Worm (Caenorhabditis elegans) whole organism, L4/young adult: ENCODE data around the gene pph-6.

Experiments
- W03F9.2 ChIP-seq: fragments of 150-350 bp; optimal IDR thresholded peaks from 2 replicates; lab custom pipeline; 2014; ENCODE audit warnings: missing biosample characterization, missing genetic modification characterization
- dao-5 ChIP-seq: sonication (generic microtip); optimal IDR thresholded peaks from 2 replicates; lab custom pipeline; 2016; ENCODE audit warnings: missing genotype, missing genetic modification characterization, moderate library complexity, missing compliant biosample characterization
- him-1 ChIP-seq: sonication (generic microtip); optimal IDR thresholded peaks from 2 replicates; lab custom pipeline; 2016; ENCODE audit warnings: missing genotype, missing genetic modification reagents, missing genetic modification characterization, missing compliant biosample characterization

The pph-6 gene

DNA sequence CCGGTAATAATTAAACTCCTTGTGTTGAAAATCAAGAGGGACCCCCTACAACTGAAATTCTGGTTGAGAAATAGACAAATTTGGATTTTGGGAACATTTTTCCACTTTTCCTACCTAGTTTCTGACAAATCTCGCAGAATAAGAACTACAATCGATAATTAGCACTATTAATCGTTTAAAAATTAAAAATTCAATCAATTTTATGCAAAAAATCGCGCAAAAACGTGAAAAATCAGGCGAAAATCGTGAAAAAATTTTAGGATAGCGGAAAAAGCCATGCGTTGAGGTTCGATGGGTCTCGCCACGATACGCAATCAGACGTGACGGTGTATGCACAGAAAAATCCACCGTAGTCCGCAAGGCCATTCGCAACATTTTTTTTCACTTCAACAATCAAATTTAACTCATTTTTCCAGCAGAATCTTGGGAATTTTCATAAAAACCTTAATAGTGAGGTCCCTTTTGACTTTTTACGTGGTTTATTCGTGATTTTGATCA, 43.6 kb downstream of the pph-6 start, which contains the start of gene lias-1:
lias-1 (minus strand) TSS at position 51 of the 498 bp plus-strand sequence.
- peak; percentile 19 for TF ChIP-seq him-1 (tag; lab: Kevin White, UChicago)
- TF ChIP-seq W03F9.2 (tag; lab: Kevin White, UChicago), result peak; percentile 94
- TF ChIP-seq dao-5 (tag; lab: Kevin White, UChicago), result no peak

DNA sequence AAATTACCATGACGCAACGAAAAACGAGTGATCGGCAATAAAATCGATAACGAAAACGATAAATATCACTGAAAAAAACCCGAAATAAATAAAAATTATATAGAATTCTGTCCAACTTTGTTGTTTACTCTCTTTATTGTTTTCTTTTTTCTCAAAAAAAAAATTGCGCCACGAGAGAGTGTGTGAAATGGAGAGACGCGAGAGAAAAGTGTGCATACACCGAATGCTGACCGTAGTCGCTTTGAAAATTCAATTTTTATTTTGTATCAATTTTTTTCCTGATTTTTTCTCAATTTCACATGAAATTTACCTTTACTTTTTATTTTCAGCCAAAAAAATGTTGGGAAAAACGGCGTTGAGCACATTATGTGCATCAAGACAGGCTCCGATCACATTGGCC, 48.4 kb downstream of the pph-6 start, which contains the start of the genes M01F1.4 and mrpl-35:
M01F1.4 (minus strand) TSS at position 126 of the 400 bp plus-strand sequence.
mrpl-35 (plus strand) TSS at position 330 of the 400 bp plus-strand sequence.
- TF ChIP-seq him-1 (tag; lab: Kevin White, UChicago) (no peak), W03F9.2 (tag; lab: Kevin White, UChicago) (peak; percentile 82)

DNA sequence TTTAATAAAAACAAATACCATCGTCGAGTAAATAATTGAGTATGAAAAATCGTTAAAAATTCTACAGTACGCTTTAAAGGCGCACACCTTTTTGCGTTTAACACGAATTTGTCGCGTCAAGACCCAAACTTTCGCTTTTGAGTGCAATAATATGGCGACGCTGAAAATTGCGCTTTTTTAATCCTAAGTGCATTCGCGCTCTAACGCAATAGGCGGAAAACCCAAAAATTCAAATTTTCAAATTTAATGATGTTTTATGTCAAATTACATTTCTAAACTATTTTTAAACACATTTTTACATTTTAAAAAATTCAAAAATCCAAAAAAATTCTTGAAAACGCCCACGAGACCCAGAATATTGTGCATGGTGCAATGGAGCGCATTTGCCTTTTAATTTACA, 50.3 kb downstream of the pph-6 start:
- TF ChIP-seq W03F9.2 (tag; lab: Kevin White, UChicago), result no peak
- no peak for TF ChIP-seq dao-5 (tag; lab: Kevin White, UChicago)
- no peak for TF ChIP-seq him-1 (tag; lab: Kevin White, UChicago)
